Worm (Caenorhabditis elegans) whole organism, mixed stage, embryonic: Measurements from ENCODE around the gene C43H6.12.
A peak's percentile ranks its signal among the peaks of the same experiment; 100 is the strongest.

ENCODE experiments used
- M03D4.4 ChIP-seq: sonication (generic microtip); optimal IDR thresholded peaks from 2 replicates; lab custom pipeline; 2017; ENCODE audit warnings: mild to moderate bottlenecking, missing genetic modification characterization, missing compliant biosample characterization
- bed-3 ChIP-seq: fragments of 200-800 bp; sonication (Bioruptor generic); optimal IDR thresholded peaks from 3 replicates; lab custom pipeline; 2018; ENCODE audit warnings: mild to moderate bottlenecking, missing genetic modification characterization, moderate library complexity, missing compliant biosample characterization
- blmp-1 ChIP-seq: fragments of 150-350 bp; optimal IDR thresholded peaks from 2 replicates; lab custom pipeline; 2014; ENCODE audit warnings: missing biosample characterization, missing genetic modification characterization
- ceh-39 ChIP-seq: fragments of 150-350 bp; optimal IDR thresholded peaks from 2 replicates; lab custom pipeline; 2014; ENCODE audit warnings: missing biosample characterization, missing genetic modification characterization
- ceh-43 ChIP-seq: fragments of 200-800 bp; sonication (Bioruptor generic); optimal IDR thresholded peaks from 2 replicates; lab custom pipeline; 2018; ENCODE audit warnings: mild to moderate bottlenecking, missing genetic modification characterization, moderate library complexity, missing compliant biosample characterization
- ceh-83 ChIP-seq: fragments of 200-800 bp; sonication (Bioruptor generic); optimal IDR thresholded peaks from 2 replicates; lab custom pipeline; 2018; ENCODE audit warnings: mild to moderate bottlenecking, missing genetic modification characterization, missing compliant biosample characterization
- ces-1 ChIP-seq: fragments of 150-350 bp; optimal IDR thresholded peaks from 2 replicates; lab custom pipeline; 2014; ENCODE audit warnings: missing biosample characterization, missing genetic modification reagents, missing genetic modification characterization
- cnd-1 ChIP-seq: fragments of 200-800 bp; sonication (Bioruptor generic); optimal IDR thresholded peaks from 2 replicates; lab custom pipeline; 2018; ENCODE audit warnings: mild to moderate bottlenecking, missing genetic modification characterization, missing compliant biosample characterization
- drap-1 ChIP-seq: fragments of 200-800 bp; sonication (Bioruptor generic); optimal IDR thresholded peaks from 3 replicates; lab custom pipeline; 2018; ENCODE audit warnings: mild to moderate bottlenecking, missing genetic modification characterization, missing compliant biosample characterization
- elt-1 ChIP-seq: sonication (generic microtip); optimal IDR thresholded peaks from 2 replicates; lab custom pipeline; 2017; ENCODE audit warnings: missing genetic modification characterization, mild to moderate bottlenecking, missing compliant biosample characterization, antibody characterized with exemption, moderate library complexity, borderline replicate concordance; ENCODE audit not compliant: insufficient read depth
- elt-3 ChIP-seq: fragments of 150-350 bp; optimal IDR thresholded peaks from 2 replicates; lab custom pipeline; 2014; ENCODE audit warnings: missing biosample characterization, missing genetic modification characterization
- flh-1 ChIP-seq: fragments of 200-800 bp; sonication (Bioruptor generic); optimal IDR thresholded peaks from 2 replicates; lab custom pipeline; 2018; ENCODE audit warnings: mild to moderate bottlenecking, missing genetic modification characterization, moderate library complexity, missing compliant biosample characterization
- ham-2 ChIP-seq: fragments of 200-800 bp; sonication (Bioruptor generic); optimal IDR thresholded peaks from 2 replicates; lab custom pipeline; 2018; ENCODE audit warnings: mild to moderate bottlenecking, missing genetic modification characterization, missing compliant biosample characterization
- hlh-1 ChIP-seq: fragments of 150-350 bp; optimal IDR thresholded peaks from 2 replicates; lab custom pipeline; 2014; ENCODE audit warnings: missing biosample characterization, missing genetic modification reagents, missing genetic modification characterization
- lin-13 ChIP-seq: fragments of 150-350 bp; optimal IDR thresholded peaks from 2 replicates; lab custom pipeline; 2014; ENCODE audit warnings: missing biosample characterization, missing genetic modification characterization
- lin-32 ChIP-seq: fragments of 200-800 bp; sonication (Bioruptor generic); optimal IDR thresholded peaks from 2 replicates; lab custom pipeline; 2018; ENCODE audit warnings: mild to moderate bottlenecking, missing genetic modification characterization, missing compliant biosample characterization
- lsy-2 ChIP-seq: fragments of 150-350 bp; optimal IDR thresholded peaks from 2 replicates; lab custom pipeline; 2014; ENCODE audit warnings: missing biosample characterization, missing genetic modification characterization
- mab-5 ChIP-seq: fragments of 150-350 bp; optimal IDR thresholded peaks from 2 replicates; lab custom pipeline; 2014; ENCODE audit warnings: missing biosample characterization, missing genetic modification characterization
- mep-1 ChIP-seq: fragments of 150-350 bp; optimal IDR thresholded peaks from 2 replicates; lab custom pipeline; 2017; ENCODE audit warnings: missing biosample characterization, missing genetic modification reagents, missing genetic modification characterization, inconsistent platforms
- mls-2 ChIP-seq: sonication (generic microtip); optimal IDR thresholded peaks from 2 replicates; lab custom pipeline; 2016; ENCODE audit warnings: mild to moderate bottlenecking, missing genetic modification characterization, moderate library complexity, missing compliant biosample characterization
- nhr-12 ChIP-seq: fragments of 150-350 bp; optimal IDR thresholded peaks from 2 replicates; lab custom pipeline; 2014; ENCODE audit warnings: missing biosample characterization, missing genetic modification characterization
- nhr-2 ChIP-seq: fragments of 150-350 bp; optimal IDR thresholded peaks from 2 replicates; lab custom pipeline; 2014; ENCODE audit warnings: missing biosample characterization, missing genetic modification characterization
- nhr-237 ChIP-seq: fragments of 150-350 bp; optimal IDR thresholded peaks from 2 replicates; lab custom pipeline; 2014; ENCODE audit warnings: missing biosample characterization, missing genetic modification characterization
- nhr-28 ChIP-seq: fragments of 150-350 bp; optimal IDR thresholded peaks from 2 replicates; lab custom pipeline; 2014; ENCODE audit warnings: missing biosample characterization, missing genetic modification characterization
- nhr-76 ChIP-seq: sonication (generic microtip); optimal IDR thresholded peaks from 2 replicates; lab custom pipeline; 2017; ENCODE audit warnings: missing biosample characterization, missing genetic modification characterization
- pha-4 ChIP-seq: fragments of 150-350 bp; optimal IDR thresholded peaks from 2 replicates; lab custom pipeline; 2018; ENCODE audit warnings: missing biosample characterization, missing genetic modification reagents, missing genetic modification characterization
- sem-2 ChIP-seq: fragments of 200-800 bp; sonication (Bioruptor generic); optimal IDR thresholded peaks from 2 replicates; lab custom pipeline; 2018; ENCODE audit warnings: mild to moderate bottlenecking, missing genetic modification characterization, missing compliant biosample characterization
- snpc-4 ChIP-seq: fragments of 150-350 bp; optimal IDR thresholded peaks from 2 replicates; lab custom pipeline; 2014; ENCODE audit warnings: missing biosample characterization, missing genetic modification characterization
- sptf-1 ChIP-seq: sonication (generic microtip); optimal IDR thresholded peaks from 2 replicates; lab custom pipeline; 2017; ENCODE audit warnings: mild to moderate bottlenecking, missing genetic modification characterization, moderate library complexity, missing compliant biosample characterization
- tbx-8 ChIP-seq: fragments of 200-800 bp; sonication (Bioruptor generic); optimal IDR thresholded peaks from 2 replicates; lab custom pipeline; 2018; ENCODE audit warnings: mild to moderate bottlenecking, missing genetic modification characterization, moderate library complexity, missing compliant biosample characterization
- unc-120 ChIP-seq: sonication (generic microtip); optimal IDR thresholded peaks from 2 replicates; lab custom pipeline; 2017; ENCODE audit warnings: missing genetic modification characterization, missing compliant biosample characterization; ENCODE audit not compliant: poor library complexity, severe bottlenecking
- unc-39 ChIP-seq: fragments of 150-350 bp; optimal IDR thresholded peaks from 2 replicates; lab custom pipeline; 2014; ENCODE audit warnings: missing biosample characterization, missing genetic modification characterization
- unc-62 ChIP-seq: fragments of 150-350 bp; optimal IDR thresholded peaks from 2 replicates; lab custom pipeline; 2014; ENCODE audit warnings: missing biosample characterization, missing genetic modification reagents, missing genetic modification characterization
- zip-8 ChIP-seq: fragments of 150-350 bp; optimal IDR thresholded peaks from 2 replicates; lab custom pipeline; 2014; ENCODE audit warnings: missing biosample characterization, missing genetic modification characterization
- ztf-11 ChIP-seq: fragments of 150-350 bp; optimal IDR thresholded peaks from 2 replicates; lab custom pipeline; 2014; ENCODE audit warnings: missing biosample characterization, missing genetic modification characterization

The C43H6.12 gene

ce11 chrX:2385453-2385852 is 24.0 kb upstream of the C43H6.12 start, which contains the start of gene F47G3.1:
Gene F47G3.1, plus strand, starts transcription at chrX:2385753.
- TF ChIP-seq nhr-76 (tag; lab: Kevin White, UChicago), result no peak
- TF ChIP-seq unc-120 (tag; lab: Kevin White, UChicago), result no peak
- no peak for TF ChIP-seq bed-3 (GFP tag; lab: Kevin White, UChicago)
- no peak for TF ChIP-seq blmp-1
- TF ChIP-seq sptf-1 (tag; lab: Kevin White, UChicago), result no peak
- TF ChIP-seq mls-2 (tag; lab: Kevin White, UChicago), result no peak
- TF ChIP-seq ceh-39 (tag; lab: Kevin White, UChicago), result no peak
- TF ChIP-seq elt-1 (tag; lab: Kevin White, UChicago), result no peak
- TF ChIP-seq mep-1 (tag; lab: Kevin White, UChicago), result no peak
- TF ChIP-seq nhr-237 (tag; lab: Kevin White, UChicago), result no peak
- TF ChIP-seq nhr-2, result no peak
- TF ChIP-seq ceh-43 (GFP tag; lab: Kevin White, UChicago), result no peak

- TF ChIP-seq unc-62 (GFP tag; lab: Kevin White, UChicago), result no peak
- TF ChIP-seq elt-1 (tag; lab: Kevin White, UChicago), result no peak
- TF ChIP-seq cnd-1 (tag; lab: Kevin White, UChicago), result no peak
- TF ChIP-seq ceh-43 (GFP tag; lab: Kevin White, UChicago), result no peak
- TF ChIP-seq nhr-12 (tag; lab: Kevin White, UChicago), result no peak
- TF ChIP-seq lsy-2 (tag; lab: Kevin White, UChicago), result no peak
- TF ChIP-seq nhr-237 (tag; lab: Kevin White, UChicago), result no peak
- TF ChIP-seq lin-13 (tag; lab: Kevin White, UChicago), result no peak
- TF ChIP-seq ceh-39 (tag; lab: Kevin White, UChicago), result no peak
Observed at ce11 chrX:2386922-2387566, 22.4 kb upstream of the C43H6.12 start.

- TF ChIP-seq nhr-2 (no peak), bed-3 (GFP tag; lab: Kevin White, UChicago) (no peak), mep-1 (tag; lab: Kevin White, UChicago) (no peak), mab-5 (no peak), zip-8 (tag; lab: Kevin White, UChicago) (no peak), snpc-4 (tag; lab: Kevin White, UChicago) (no peak), ceh-43 (GFP tag; lab: Kevin White, UChicago) (no peak), ceh-39 (tag; lab: Kevin White, UChicago) (no peak), lin-32 (GFP tag; lab: Kevin White, UChicago) (no peak), unc-120 (tag; lab: Kevin White, UChicago) (no peak)
Observed at ce11 chrX:2394983-2395382, 14.4 kb upstream of the C43H6.12 start, which contains the start of gene C43H6.6. Gene C43H6.6, plus strand, starts transcription at chrX:2395283.

DNA sequence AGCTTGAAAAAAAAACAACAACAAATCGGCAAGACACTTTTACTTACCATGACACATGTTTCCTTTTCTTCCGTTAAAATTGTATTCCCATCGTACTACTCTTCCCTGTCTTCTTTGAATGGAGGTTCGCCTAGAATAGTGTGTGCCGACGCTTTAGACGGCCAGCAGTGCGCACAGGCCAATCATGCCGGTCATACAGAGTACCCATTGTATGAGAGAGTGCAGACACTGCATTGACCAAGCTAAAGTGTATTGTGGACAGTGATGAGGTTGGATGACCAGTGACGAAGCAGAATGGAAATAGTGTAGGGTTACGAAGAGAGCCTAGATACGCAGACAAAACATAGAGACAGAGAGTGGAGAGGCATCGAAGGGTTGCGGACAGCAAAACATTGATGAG is 7.5 kb upstream of the C43H6.12 start, which contains the start of gene dhhc-9:
TSS of gene dhhc-9 (minus strand) at position 154 of the 400 bp plus-strand sequence.
- TF ChIP-seq bed-3 (GFP tag; lab: Kevin White, UChicago) (no peak), nhr-237 (tag; lab: Kevin White, UChicago) (no peak), zip-8 (tag; lab: Kevin White, UChicago) (no peak), nhr-2 (peak; percentile 28), nhr-76 (tag; lab: Kevin White, UChicago) (no peak), ham-2 (GFP tag; lab: Kevin White, UChicago) (peak; percentile 70), nhr-28 (no peak), snpc-4 (tag; lab: Kevin White, UChicago) (no peak), elt-1 (tag; lab: Kevin White, UChicago) (no peak), mep-1 (tag; lab: Kevin White, UChicago) (peak; percentile 14), lsy-2 (tag; lab: Kevin White, UChicago) (no peak), mls-2 (tag; lab: Kevin White, UChicago) (peak; percentile 70), unc-62 (GFP tag; lab: Kevin White, UChicago) (no peak), nhr-12 (tag; lab: Kevin White, UChicago) (no peak), sptf-1 (tag; lab: Kevin White, UChicago) (peak; percentile 41), tbx-8 (GFP tag; lab: Kevin White, UChicago) (no peak), ces-1 (peak; percentile 76), sem-2 (GFP tag; lab: Kevin White, UChicago) (no peak), pha-4 (tag; lab: Kevin White, UChicago) (peak; percentile 31), M03D4.4 (tag; lab: Kevin White, UChicago) (no peak), ceh-83 (GFP tag; lab: Kevin White, UChicago) (no peak), ceh-43 (GFP tag; lab: Kevin White, UChicago) (no peak), unc-39 (tag; lab: Kevin White, UChicago) (no peak), drap-1 (no peak), unc-120 (tag; lab: Kevin White, UChicago) (peak; percentile 17), ceh-39 (tag; lab: Kevin White, UChicago) (no peak), lin-13 (tag; lab: Kevin White, UChicago) (no peak), flh-1 (GFP tag; lab: Kevin White, UChicago) (no peak), hlh-1 (tag; lab: Kevin White, UChicago) (no peak), ztf-11 (tag; lab: Kevin White, UChicago) (no peak), mab-5 (no peak), elt-3 (no peak), cnd-1 (tag; lab: Kevin White, UChicago) (peak; percentile 39), blmp-1 (no peak), lin-32 (GFP tag; lab: Kevin White, UChicago) (no peak)
